Fruit fly (Drosophila melanogaster): ENCODE results near the gene p.

p gene

dm6 chr3R:8670529-8671491 is at the start of gene p:
Gene p, minus strand, starts transcription at chr3R:8670684.
- TF ChIP-seq brk (GFP tag; optimal IDR thresholded peaks at IDR 0.05): no peak
- TF ChIP-seq Hr78 (GFP tag; optimal IDR thresholded peaks at IDR 0.05): no peak
- peak; percentile 61 for TF ChIP-seq rgr (GFP tag; optimal IDR thresholded peaks at IDR 0.05)
- TF ChIP-seq pan (optimal IDR thresholded peaks at IDR 0.05): no peak
- TF ChIP-seq Dfd (GFP tag; optimal IDR thresholded peaks at IDR 0.05): no peak
- TF ChIP-seq Jra (GFP tag; optimal IDR thresholded peaks at IDR 0.05): peak; percentile 18
- TF ChIP-seq woc (GFP tag; optimal IDR thresholded peaks at IDR 0.05): peak; percentile 55
- TF ChIP-seq jim (GFP tag; optimal IDR thresholded peaks at IDR 0.05): no peak
- TF ChIP-seq sv (GFP tag; optimal IDR thresholded peaks at IDR 0.05): no peak
- peak in 1 of 2 experiments; percentile 62 for TF ChIP-seq foxo (GFP tag; optimal IDR thresholded peaks at IDR 0.05)
- TF ChIP-seq CG9705 (GFP tag; optimal IDR thresholded peaks at IDR 0.05): no peak
- peak; percentile 83 for TF ChIP-seq fru (GFP tag; optimal IDR thresholded peaks at IDR 0.05)
- no peak for TF ChIP-seq Mio (GFP tag; optimal IDR thresholded peaks at IDR 0.05)
- peak; percentile 1 for TF ChIP-seq ey (GFP tag; optimal IDR thresholded peaks at IDR 0.05)
- TF ChIP-seq h (GFP tag; optimal IDR thresholded peaks at IDR 0.05): peak; percentile 33
- no peak for TF ChIP-seq N (GFP tag; optimal IDR thresholded peaks at IDR 0.05)
- TF ChIP-seq dl (GFP tag; optimal IDR thresholded peaks at IDR 0.05; ENCODE audit: insufficient read depth in 1 of 2, partially characterized antibody in 2 of 2): no peak
- no peak for TF ChIP-seq CG32264 (GFP tag; optimal IDR thresholded peaks at IDR 0.05)
- no peak for TF ChIP-seq dmrt93B (GFP tag; optimal IDR thresholded peaks at IDR 0.05)
- no peak for TF ChIP-seq Rel (GFP tag; optimal IDR thresholded peaks at IDR 0.05)
- no peak for TF ChIP-seq Rel (tag; optimal IDR thresholded peaks at IDR 0.05)
- no peak for TF ChIP-seq CrebA (GFP tag; optimal IDR thresholded peaks at IDR 0.05; ENCODE audit: borderline replicate concordance)
- TF ChIP-seq Hr83 (GFP tag; optimal IDR thresholded peaks at IDR 0.05; ENCODE audit: poor library complexity, severe bottlenecking): peak; percentile 9
- peak; percentile 6 for TF ChIP-seq dsf (GFP tag; optimal IDR thresholded peaks at IDR 0.05; ENCODE audit: borderline replicate concordance)
- TF ChIP-seq Dif (GFP tag; optimal IDR thresholded peaks at IDR 0.05; ENCODE audit: partially characterized antibody): no peak
- no peak for TF ChIP-seq Sp1 (GFP tag; optimal IDR thresholded peaks at IDR 0.05)
- no peak for TF ChIP-seq br (GFP tag; optimal IDR thresholded peaks at IDR 0.05)
- peak; percentile 21 for TF ChIP-seq Hnf4 (GFP tag; optimal IDR thresholded peaks at IDR 0.05)
- TF ChIP-seq lola (GFP tag; optimal IDR thresholded peaks at IDR 0.05): no peak
- no peak for TF ChIP-seq usp (GFP tag; optimal IDR thresholded peaks at IDR 0.05)
- no peak for TF ChIP-seq psq (GFP tag; optimal IDR thresholded peaks at IDR 0.05)
- TF ChIP-seq GATAd (GFP tag; optimal IDR thresholded peaks at IDR 0.05): no peak
- TF ChIP-seq HLH106 (tag; optimal IDR thresholded peaks at IDR 0.05): no peak
- TF ChIP-seq Vsx2 (GFP tag; optimal IDR thresholded peaks at IDR 0.05; ENCODE audit: partially characterized antibody): no peak
- no peak for TF ChIP-seq Myc (optimal IDR thresholded peaks at IDR 0.05)
- no peak for TF ChIP-seq Abd-B (GFP tag; optimal IDR thresholded peaks at IDR 0.05)
- peak; percentile 11 for TF ChIP-seq sage (GFP tag; optimal IDR thresholded peaks at IDR 0.05)
- peak; percentile 47 for TF ChIP-seq OdsH (GFP tag; optimal IDR thresholded peaks at IDR 0.05)

dm6 chr3R:8718898-8719297 is 48.4 kb upstream of the p start, which contains the start of gene CG11760:
Gene CG11760, plus strand, starts transcription at chr3R:8719198.
- TF ChIP-seq N (GFP tag; optimal IDR thresholded peaks at IDR 0.05) (no peak), CG32264 (GFP tag; optimal IDR thresholded peaks at IDR 0.05) (no peak), pan (optimal IDR thresholded peaks at IDR 0.05) (no peak), dmrt93B (GFP tag; optimal IDR thresholded peaks at IDR 0.05) (no peak), Vsx2 (GFP tag; optimal IDR thresholded peaks at IDR 0.05; ENCODE audit: partially characterized antibody) (no peak), Mio (GFP tag; optimal IDR thresholded peaks at IDR 0.05) (no peak), Rel (GFP tag; optimal IDR thresholded peaks at IDR 0.05) (no peak), Rel (tag; optimal IDR thresholded peaks at IDR 0.05) (no peak), fru (GFP tag; optimal IDR thresholded peaks at IDR 0.05) (no peak)
